Fruit fly (Drosophila melanogaster): ENCODE results near the gene CG6912.

The CG6912 gene

dm6 chr3R:15130873-15131272, 5.9 kb downstream of the CG6912 start:
- no peak for TF ChIP-seq CG17801 (GFP tag; optimal IDR thresholded peaks at IDR 0.05; ENCODE audit: partially characterized antibody)

dm6 chr3R:15129998-15130397, 6.8 kb downstream of the CG6912 start:
- TF ChIP-seq CG17801 (GFP tag; optimal IDR thresholded peaks at IDR 0.05; ENCODE audit: partially characterized antibody) = no peak

DNA sequence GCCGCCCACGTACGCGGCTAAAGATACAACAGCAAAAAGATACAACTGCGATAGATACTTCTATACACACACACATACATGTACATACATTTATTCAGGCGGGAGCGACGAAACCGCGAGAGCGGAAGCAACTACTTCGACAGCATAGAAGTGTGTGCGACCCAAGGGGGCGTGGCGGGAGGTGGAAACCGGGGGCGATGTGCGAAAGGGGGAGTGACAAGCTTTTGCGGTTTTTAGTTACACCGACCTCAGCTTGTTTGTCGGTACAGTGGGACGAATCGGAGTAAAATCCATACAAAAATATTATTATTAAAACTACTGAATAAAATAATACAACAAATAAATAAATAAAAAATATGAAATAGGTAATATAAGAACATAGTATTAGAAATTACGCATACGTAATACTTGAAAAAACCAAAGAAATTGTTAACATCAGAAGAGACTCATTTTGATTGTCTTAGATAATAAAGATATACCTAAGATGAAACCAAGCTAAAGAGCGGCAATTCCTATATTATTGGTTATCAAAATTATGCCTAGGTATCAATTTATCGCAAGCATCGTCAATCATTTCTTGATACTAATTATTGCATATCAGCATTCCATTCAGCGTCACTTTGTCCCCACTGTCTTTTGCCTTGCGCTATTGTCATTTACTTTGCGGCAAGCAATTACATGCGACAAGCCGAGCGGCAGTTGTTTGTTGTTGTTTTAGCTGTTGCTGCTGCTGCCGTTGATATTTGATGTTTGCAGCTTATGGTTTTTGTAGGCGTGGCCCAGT, 8.0 kb downstream of the CG6912 start:
- no peak for TF ChIP-seq CG17801 (GFP tag; optimal IDR thresholded peaks at IDR 0.05; ENCODE audit: partially characterized antibody)

DNA sequence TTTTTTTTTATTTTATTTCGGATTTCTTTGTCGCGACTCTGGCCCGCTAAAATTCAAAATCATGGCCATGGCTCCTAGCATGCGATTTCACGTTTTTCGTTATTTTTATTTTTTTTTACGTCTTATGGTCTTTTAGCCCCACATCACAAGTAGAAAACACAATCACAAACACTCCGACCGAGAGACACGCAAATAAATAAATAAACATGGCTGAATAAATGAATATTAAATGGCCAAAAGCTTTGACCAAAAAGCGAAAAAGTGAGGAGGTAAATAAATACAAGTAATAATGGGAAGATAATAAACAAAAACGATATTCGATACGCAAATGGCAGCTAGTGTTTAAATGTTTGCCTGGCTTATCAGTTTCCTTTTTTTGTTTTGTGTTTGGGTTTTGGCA, 8.7 kb downstream of the CG6912 start:
- no peak for TF ChIP-seq CG17801 (GFP tag; optimal IDR thresholded peaks at IDR 0.05; ENCODE audit: partially characterized antibody)

- no peak for TF ChIP-seq CG17801 (GFP tag; optimal IDR thresholded peaks at IDR 0.05; ENCODE audit: partially characterized antibody)
Measured at dm6 chr3R:15125796-15126195, 11.0 kb downstream of the CG6912 start.

dm6 chr3R:15124559-15124958, 12.2 kb downstream of the CG6912 start:
- TF ChIP-seq CG17801 (GFP tag; optimal IDR thresholded peaks at IDR 0.05; ENCODE audit: partially characterized antibody) = no peak

DNA sequence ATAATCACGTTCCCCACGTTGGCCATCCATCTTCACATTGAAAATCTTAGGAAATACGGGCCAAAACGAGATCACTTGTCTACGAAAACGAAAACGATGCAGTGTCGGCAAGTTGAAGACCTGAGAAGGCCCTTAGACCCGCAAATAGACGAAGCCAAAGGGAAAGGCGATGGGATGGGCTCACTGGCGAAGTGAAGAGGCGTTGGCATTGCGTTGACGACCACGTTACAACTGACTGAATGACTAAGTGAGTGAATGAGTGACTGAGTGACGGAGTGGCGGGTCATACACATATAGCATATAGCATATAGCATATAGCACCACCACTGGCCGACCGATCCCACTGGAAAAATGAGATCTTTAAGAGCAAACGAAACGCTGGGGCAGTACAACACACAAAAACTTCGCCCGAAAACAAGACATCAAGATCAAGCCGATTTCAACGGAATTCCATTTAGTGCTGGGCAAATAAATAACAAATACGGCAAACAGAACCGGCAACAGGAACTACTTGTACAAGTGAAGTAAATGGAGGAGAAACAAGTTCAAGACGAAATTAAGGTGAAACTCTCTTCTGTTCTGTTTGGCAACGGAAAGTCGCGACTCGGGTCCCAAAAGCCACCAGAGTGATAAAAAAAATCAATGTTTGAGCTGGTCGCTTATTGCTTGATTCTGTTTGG, 13.6 kb downstream of the CG6912 start:
- no peak for TF ChIP-seq CG17801 (GFP tag; optimal IDR thresholded peaks at IDR 0.05; ENCODE audit: partially characterized antibody)

- TF ChIP-seq CG17801 (GFP tag; optimal IDR thresholded peaks at IDR 0.05; ENCODE audit: partially characterized antibody) = no peak
Measured at dm6 chr3R:15121599-15122394, 15.0 kb downstream of the CG6912 start.

dm6 chr3R:15119730-15120129, 17.1 kb downstream of the CG6912 start:
- no peak for TF ChIP-seq CG17801 (GFP tag; optimal IDR thresholded peaks at IDR 0.05; ENCODE audit: partially characterized antibody)

DNA sequence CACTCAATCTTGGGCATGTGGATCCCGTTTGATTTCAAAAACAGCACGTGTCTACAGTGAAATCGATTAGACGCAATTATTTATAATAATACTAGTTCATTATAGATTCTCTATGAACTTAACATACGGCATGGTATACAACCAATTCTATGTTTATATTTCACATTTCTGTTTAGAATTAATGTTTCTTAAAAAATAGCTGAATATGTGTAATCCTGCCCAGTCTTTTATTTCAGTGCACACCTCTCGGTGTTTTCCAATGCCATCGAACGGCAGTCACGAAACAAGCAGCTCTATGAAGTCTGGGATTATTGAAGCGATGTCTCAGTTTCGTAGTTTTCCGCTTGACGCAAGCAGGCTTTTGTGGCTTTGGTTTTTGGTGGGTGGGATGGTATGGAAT, 19.0 kb downstream of the CG6912 start:
- no peak for TF ChIP-seq CG17801 (GFP tag; optimal IDR thresholded peaks at IDR 0.05; ENCODE audit: partially characterized antibody)

dm6 chr3R:15114465-15115228, 22.2 kb downstream of the CG6912 start:
- peak; percentile 14 for TF ChIP-seq CG17801 (GFP tag; optimal IDR thresholded peaks at IDR 0.05; ENCODE audit: partially characterized antibody)

dm6 chr3R:15113584-15113983, 23.2 kb downstream of the CG6912 start:
- no peak for TF ChIP-seq CG17801 (GFP tag; optimal IDR thresholded peaks at IDR 0.05; ENCODE audit: partially characterized antibody)

- no peak for TF ChIP-seq CG17801 (GFP tag; optimal IDR thresholded peaks at IDR 0.05; ENCODE audit: partially characterized antibody)
Measured at dm6 chr3R:15112232-15112631, 24.6 kb downstream of the CG6912 start.

- no peak for TF ChIP-seq CG17801 (GFP tag; optimal IDR thresholded peaks at IDR 0.05; ENCODE audit: partially characterized antibody)
Measured at dm6 chr3R:15110135-15110534, 26.7 kb downstream of the CG6912 start.

DNA sequence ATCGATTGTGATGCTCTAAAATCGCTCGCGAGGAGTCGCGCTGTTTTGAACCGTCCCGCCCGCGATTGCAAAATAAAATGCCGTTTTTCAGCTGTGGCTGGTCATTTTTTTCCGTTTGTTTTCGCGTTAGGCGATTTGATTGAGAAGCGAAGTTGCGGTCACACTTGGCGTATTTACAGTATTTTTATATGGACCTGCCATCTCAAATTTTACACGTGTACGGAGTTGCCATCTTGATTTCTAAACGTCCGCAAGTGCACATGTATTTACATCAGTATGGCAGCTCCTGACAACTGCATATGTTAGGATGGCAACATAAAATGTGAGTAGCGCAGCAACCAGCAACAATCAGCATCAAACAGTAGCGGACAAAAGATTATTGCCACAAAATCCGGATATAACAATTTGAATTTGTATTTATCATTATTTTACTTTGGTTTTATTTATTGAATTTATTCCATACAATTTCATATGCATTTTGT, 41.2 kb downstream of the CG6912 start, which contains the start of gene CG6966:
Gene CG6966, minus strand, starts transcription at position 82 of the 482 bp plus-strand sequence.
- TF ChIP-seq CG17801 (GFP tag; optimal IDR thresholded peaks at IDR 0.05; ENCODE audit: partially characterized antibody) = peak; percentile 69
